Fruit fly (Drosophila melanogaster): ENCODE measurements around the gene PIG-P.
A peak's percentile ranks its signal among the peaks of the same experiment; 100 is the strongest.

The PIG-P gene

DNA sequence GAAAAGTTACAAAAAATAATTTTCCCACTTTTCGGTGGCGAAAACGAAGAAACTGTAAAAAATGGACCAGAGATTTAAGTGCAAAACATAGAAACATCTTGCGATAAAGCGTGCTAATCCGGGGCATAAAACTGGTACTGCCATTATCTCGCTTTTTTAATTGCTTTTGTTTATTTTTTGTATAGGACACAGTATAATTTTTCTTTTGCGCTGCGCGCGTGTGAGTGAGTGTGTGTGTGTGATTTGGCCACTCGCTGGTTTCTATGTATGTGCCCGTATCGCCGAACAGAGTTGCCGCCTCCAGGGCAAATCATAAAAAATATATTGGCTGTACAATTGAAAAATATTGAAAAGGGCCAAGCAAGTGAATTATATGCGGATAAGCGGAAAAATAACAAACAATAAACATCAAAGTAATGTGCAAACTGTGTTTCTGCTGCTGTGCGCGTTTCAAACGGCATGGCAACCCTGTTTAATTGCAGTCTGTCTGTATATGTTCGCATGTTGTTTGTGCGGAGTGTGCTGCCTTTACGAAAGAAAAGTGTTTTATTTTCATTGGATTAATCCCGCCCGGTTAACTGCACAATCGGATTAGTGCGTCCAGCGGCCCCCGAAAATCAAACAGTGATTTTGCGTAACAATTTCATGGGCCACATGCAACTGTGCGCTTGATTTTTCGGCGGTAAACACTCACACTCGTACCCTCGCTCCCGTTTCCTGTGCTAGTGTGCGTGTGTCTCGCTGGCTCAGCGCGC lies 15.7 kb downstream of the PIG-P start:
- TF ChIP-seq topi (GFP tag; optimal IDR thresholded peaks at IDR 0.05) (peak; percentile 97), Eip93F (GFP tag; optimal IDR thresholded peaks at IDR 0.05) (peak; percentile 92), Met (GFP tag; optimal IDR thresholded peaks at IDR 0.05) (peak; percentile 98), dac (GFP tag; optimal IDR thresholded peaks at IDR 0.05) (peak; percentile 95), Lpt (GFP tag; optimal IDR thresholded peaks at IDR 0.05) (peak; percentile 96), Sox14 (GFP tag; optimal IDR thresholded peaks at IDR 0.05) (peak; percentile 98), svp (GFP tag) (peak; percentile 98), acj6 (GFP tag; optimal IDR thresholded peaks at IDR 0.05) (peak; percentile 98), CG31627 (GFP tag; optimal IDR thresholded peaks at IDR 0.05) (peak; percentile 99), eg (GFP tag; IDR thresholded peaks at IDR 0.05) (peak; percentile 99), CG6808 (GFP tag; optimal IDR thresholded peaks at IDR 0.05) (peak; percentile 91), fd85E (GFP tag; optimal IDR thresholded peaks at IDR 0.05) (peak; percentile 93), Smox (GFP tag; optimal IDR thresholded peaks at IDR 0.05) (peak; percentile 97), Ets96B (tag; optimal IDR thresholded peaks at IDR 0.05) (peak; percentile 96), CG7368 (GFP tag; optimal IDR thresholded peaks at IDR 0.05) (peak; percentile 98), cyc (GFP tag; optimal IDR thresholded peaks at IDR 0.05) (peak; percentile 98), CG8319 (GFP tag; optimal IDR thresholded peaks at IDR 0.05) (peak; percentile 98), vri (GFP tag; optimal IDR thresholded peaks at IDR 0.05) (peak; percentile 95), Hr39 (GFP tag; optimal IDR thresholded peaks at IDR 0.05) (peak; percentile 99), CG10669 (GFP tag; optimal IDR thresholded peaks at IDR 0.05) (peak; percentile 97), CG11902 (GFP tag; optimal IDR thresholded peaks at IDR 0.05) (peak; percentile 95), CG16779 (tag; optimal IDR thresholded peaks at IDR 0.05) (peak; percentile 89), CG11294 (GFP tag; IDR thresholded peaks at IDR 0.05) (peak; percentile 97), CG32006 (GFP tag; optimal IDR thresholded peaks at IDR 0.05) (peak; percentile 98), CG3032 (tag; optimal IDR thresholded peaks at IDR 0.05) (peak; percentile 94), pdm3 (GFP tag; optimal IDR thresholded peaks at IDR 0.05) (peak; percentile 98), CG11762 (GFP tag; optimal IDR thresholded peaks at IDR 0.05; ENCODE audit: insufficient read depth) (peak; percentile 97), salr (GFP tag; optimal IDR thresholded peaks at IDR 0.05) (peak; percentile 93 to 97), Blimp-1 (GFP tag; optimal IDR thresholded peaks at IDR 0.05) (peak; percentile 80), esn (GFP tag; optimal IDR thresholded peaks at IDR 0.05) (peak; percentile 98), dsx (GFP tag; optimal IDR thresholded peaks at IDR 0.05; ENCODE audit: poor library complexity, severe bottlenecking) (peak; percentile 89), lz (GFP tag; optimal IDR thresholded peaks at IDR 0.05) (peak; percentile 98), Eip75B (GFP tag; optimal IDR thresholded peaks at IDR 0.05) (peak; percentile 98), CG8632 (GFP tag; optimal IDR thresholded peaks at IDR 0.05) (peak; percentile 97), Hr4 (GFP tag; optimal IDR thresholded peaks at IDR 0.05) (peak; percentile 98), CG6854 (GFP tag; optimal IDR thresholded peaks at IDR 0.05) (peak; percentile 70), CG34406 (GFP tag; optimal IDR thresholded peaks at IDR 0.05) (peak; percentile 97), Gug (GFP tag; IDR thresholded peaks at IDR 0.05) (peak; percentile 98), Hr38 (GFP tag; optimal IDR thresholded peaks at IDR 0.05) (peak; percentile 93), spab (GFP tag; optimal IDR thresholded peaks at IDR 0.05) (peak; percentile 92), CG6276 (GFP tag; optimal IDR thresholded peaks at IDR 0.05) (peak; percentile 94), Ets21C (GFP tag; optimal IDR thresholded peaks at IDR 0.05) (peak; percentile 96), OdsH (GFP tag; optimal IDR thresholded peaks at IDR 0.05) (peak; percentile 99), net (GFP tag; optimal IDR thresholded peaks at IDR 0.05) (peak; percentile 98), ss (GFP tag; optimal IDR thresholded peaks at IDR 0.05) (peak; percentile 83 to 91), CG4318 (GFP tag; optimal IDR thresholded peaks at IDR 0.05) (peak; percentile 97), achi (GFP tag; optimal IDR thresholded peaks at IDR 0.05) (peak; percentile 97), CG3919 (GFP tag; optimal IDR thresholded peaks at IDR 0.05) (peak; percentile 98), CG10631 (GFP tag; optimal IDR thresholded peaks at IDR 0.05) (peak; percentile 98), CG9139 (GFP tag; optimal IDR thresholded peaks at IDR 0.05) (peak; percentile 71)
